Fruit fly (Drosophila melanogaster) S2 (cell line): ENCODE data around the gene CG14043.

Experiments
- CG8478 ChIP-seq: fragments of >200 bp; optimal IDR thresholded peaks from 2 replicates; lab custom pipeline; 2018
- CTCF ChIP-seq, 2 experiments: fragments of >200 bp; optimal IDR thresholded peaks; 2 replicates each; lab custom pipeline; 2018

- TF ChIP-seq CTCF (optimal IDR thresholded peaks at IDR 0.05; lab: Kevin White, UChicago) (no peak), CG8478 (no peak)
These were observed 35.8 kb downstream of the CG14043 start for dm6 chr2L:5007256-5007655.
